Fruit fly (Drosophila melanogaster): ENCODE measurements around the gene Sirt7.

DNA sequence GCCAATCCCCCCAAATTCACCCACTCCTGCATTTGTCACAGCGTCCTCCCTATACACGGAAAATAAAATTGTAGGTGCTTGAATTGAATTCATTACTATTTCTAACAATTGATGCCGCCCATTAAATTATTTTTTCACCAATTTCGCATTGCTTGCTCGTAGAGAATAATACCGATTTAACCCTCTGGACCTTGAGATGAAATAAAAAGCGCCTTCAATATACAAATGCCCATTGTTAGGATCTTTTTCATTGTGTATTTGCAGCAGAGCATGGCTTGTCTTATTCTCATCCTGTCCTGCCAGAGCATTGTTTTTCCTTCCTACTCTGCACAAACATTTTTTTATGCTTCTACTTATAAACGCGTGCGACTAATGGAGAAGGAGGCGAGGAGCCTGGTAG lies 35.9 kb downstream of the Sirt7 start:
- TF ChIP-seq Crg-1 (GFP tag; optimal IDR thresholded peaks at IDR 0.05) (no peak), kay (GFP tag; ENCODE audit: borderline replicate concordance) (no peak), Hr96 (GFP tag; optimal IDR thresholded peaks at IDR 0.05) (no peak), cic (GFP tag; optimal IDR thresholded peaks at IDR 0.05) (no peak)

Measured in whole organism, adult.